Worm (Caenorhabditis elegans) whole organism, L3 larva: ENCODE results near the gene K07F5.14.

ENCODE experiments used
- R02D3.7 ChIP-seq: fragments of 150-350 bp; optimal IDR thresholded peaks from 2 replicates; lab custom pipeline; 2014; ENCODE audit warnings: missing biosample characterization, missing genetic modification characterization
- ZK546.5 ChIP-seq: sonication (generic microtip); optimal IDR thresholded peaks from 2 replicates; lab custom pipeline; 2017; ENCODE audit warnings: missing biosample characterization, missing genetic modification characterization
- aly-2 ChIP-seq: fragments of 150-350 bp; optimal IDR thresholded peaks from 2 replicates; lab custom pipeline; 2014; ENCODE audit warnings: missing biosample characterization, missing genetic modification characterization
- ceh-16 ChIP-seq: sonication (generic microtip); optimal IDR thresholded peaks from 2 replicates; lab custom pipeline; 2017; ENCODE audit warnings: missing biosample characterization, missing genetic modification characterization
- ceh-28 ChIP-seq: fragments of 150-350 bp; optimal IDR thresholded peaks from 2 replicates; lab custom pipeline; 2014; ENCODE audit warnings: missing biosample characterization, missing genetic modification reagents, missing genetic modification characterization
- ceh-9 ChIP-seq: sonication (generic microtip); optimal IDR thresholded peaks from 2 replicates; lab custom pipeline; 2018; ENCODE audit warnings: missing biosample characterization, missing genetic modification characterization
- daf-12 ChIP-seq: fragments of 150-350 bp; optimal IDR thresholded peaks from 2 replicates; lab custom pipeline; 2014; ENCODE audit warnings: missing biosample characterization, missing genetic modification reagents, missing genetic modification characterization
- egl-5 ChIP-seq: fragments of 150-350 bp; optimal IDR thresholded peaks from 2 replicates; lab custom pipeline; 2017; ENCODE audit warnings: missing biosample characterization, missing genetic modification reagents, missing genetic modification characterization, inconsistent platforms
- elt-1 ChIP-seq: fragments of 150-350 bp; optimal IDR thresholded peaks from 2 replicates; lab custom pipeline; 2014; ENCODE audit warnings: missing biosample characterization, missing genetic modification characterization
- elt-2 ChIP-seq: sonication (generic microtip); optimal IDR thresholded peaks from 2 replicates; lab custom pipeline; 2016; ENCODE audit warnings: missing genetic modification reagents, mild to moderate bottlenecking, missing genetic modification characterization, missing compliant biosample characterization
- elt-3 ChIP-seq, 3 experiments: fragments of 150-350 bp in 1 of 3; sonication (generic microtip) in 2 of 3; optimal IDR thresholded peaks; 2 replicates in 2 of 3; 4 replicates in 1 of 3; lab custom pipeline; 2014 to 2017; ENCODE audit warnings: missing biosample characterization in 3 of 3, missing genetic modification characterization in 3 of 3
- fkh-10 ChIP-seq: sonication (generic microtip); optimal IDR thresholded peaks from 2 replicates; lab custom pipeline; 2017; ENCODE audit warnings: missing biosample characterization, missing genetic modification reagents, missing genetic modification characterization
- fkh-2 ChIP-seq: fragments of 150-350 bp; optimal IDR thresholded peaks from 2 replicates; lab custom pipeline; 2014; ENCODE audit warnings: missing biosample characterization, missing genetic modification reagents, missing genetic modification characterization
- fos-1 ChIP-seq: fragments of 150-350 bp; optimal IDR thresholded peaks from 2 replicates; lab custom pipeline; 2014; ENCODE audit warnings: missing biosample characterization, missing genetic modification characterization
- hmg-11 ChIP-seq: sonication (generic microtip); optimal IDR thresholded peaks from 2 replicates; lab custom pipeline; 2016; ENCODE audit warnings: missing genetic modification characterization, missing compliant biosample characterization
- jun-1 ChIP-seq: fragments of 150-350 bp; optimal IDR thresholded peaks from 2 replicates; lab custom pipeline; 2014; ENCODE audit warnings: missing biosample characterization, missing genetic modification reagents, missing genetic modification characterization
- lin-15B ChIP-seq: fragments of 150-350 bp; optimal IDR thresholded peaks from 2 replicates; lab custom pipeline; 2014; ENCODE audit warnings: missing biosample characterization, missing genetic modification characterization
- mdl-1 ChIP-seq: fragments of 150-350 bp; optimal IDR thresholded peaks from 2 replicates; lab custom pipeline; 2014; ENCODE audit warnings: missing biosample characterization, missing genetic modification characterization
- mml-1 ChIP-seq: fragments of 150-350 bp; sonication (generic microtip); optimal IDR thresholded peaks from 3 replicates; lab custom pipeline; 2014; ENCODE audit warnings: missing biosample characterization, missing genetic modification characterization
- nfya-1 ChIP-seq: sonication (generic microtip); optimal IDR thresholded peaks from 2 replicates; lab custom pipeline; 2017; ENCODE audit warnings: missing genetic modification characterization, mild to moderate bottlenecking, missing compliant biosample characterization, antibody characterized with exemption, moderate library complexity; ENCODE audit not compliant: insufficient read depth
- nhr-11 ChIP-seq: fragments of 150-350 bp; optimal IDR thresholded peaks from 2 replicates; lab custom pipeline; 2014; ENCODE audit warnings: missing biosample characterization, missing genetic modification characterization
- nhr-12 ChIP-seq: fragments of 150-350 bp; optimal IDR thresholded peaks from 2 replicates; lab custom pipeline; 2014; ENCODE audit warnings: missing biosample characterization, missing genetic modification characterization
- nhr-237 ChIP-seq: fragments of 150-350 bp; optimal IDR thresholded peaks from 2 replicates; lab custom pipeline; 2014; ENCODE audit warnings: missing biosample characterization, missing genetic modification characterization
- nhr-25 ChIP-seq: sonication (generic microtip); optimal IDR thresholded peaks from 2 replicates; lab custom pipeline; 2017; ENCODE audit warnings: missing biosample characterization, missing genetic modification characterization
- nhr-28 ChIP-seq: fragments of 150-350 bp; optimal IDR thresholded peaks from 2 replicates; lab custom pipeline; 2014; ENCODE audit warnings: missing biosample characterization, missing genetic modification characterization
- nhr-43 ChIP-seq: sonication (generic microtip); optimal IDR thresholded peaks from 2 replicates; lab custom pipeline; 2016; ENCODE audit warnings: mild to moderate bottlenecking, missing genetic modification characterization, missing compliant biosample characterization; ENCODE audit not compliant: poor library complexity, severe bottlenecking
- pha-4 ChIP-seq: fragments of 150-350 bp; optimal IDR thresholded peaks from 2 replicates; lab custom pipeline; 2014; ENCODE audit warnings: missing biosample characterization, missing genetic modification reagents, missing genetic modification characterization
- pqm-1 ChIP-seq: fragments of 150-350 bp; optimal IDR thresholded peaks from 2 replicates; lab custom pipeline; 2017; ENCODE audit warnings: missing biosample characterization, missing genetic modification characterization, inconsistent platforms
- sea-2 ChIP-seq: fragments of 150-350 bp; sonication (generic microtip); optimal IDR thresholded peaks from 4 replicates; lab custom pipeline; 2014; ENCODE audit warnings: missing biosample characterization, missing genetic modification reagents, missing genetic modification characterization
- skn-1 ChIP-seq: fragments of 150-350 bp; optimal IDR thresholded peaks from 2 replicates; lab custom pipeline; 2014; ENCODE audit warnings: missing biosample characterization, missing genetic modification characterization
- snpc-4 ChIP-seq: fragments of 150-350 bp; optimal IDR thresholded peaks from 2 replicates; lab custom pipeline; 2014; ENCODE audit warnings: missing biosample characterization, missing genetic modification characterization
- unc-62 ChIP-seq: fragments of 150-350 bp; sonication (generic microtip); optimal IDR thresholded peaks from 4 replicates; lab custom pipeline; 2014; ENCODE audit warnings: missing biosample characterization, missing genetic modification reagents, missing genetic modification characterization
- zag-1 ChIP-seq: fragments of 150-350 bp; optimal IDR thresholded peaks from 2 replicates; lab custom pipeline; 2014; ENCODE audit warnings: missing biosample characterization, missing genetic modification characterization
- ztf-11 ChIP-seq: fragments of 150-350 bp; optimal IDR thresholded peaks from 2 replicates; lab custom pipeline; 2014; ENCODE audit warnings: missing biosample characterization, missing genetic modification characterization
- ztf-4 ChIP-seq: fragments of 150-350 bp; optimal IDR thresholded peaks from 2 replicates; lab custom pipeline; 2014; ENCODE audit warnings: missing biosample characterization, missing genetic modification characterization

K07F5.14 gene

ce11 chrIV:9848075-9848474 is 13.9 kb upstream of the K07F5.14 start, which contains the start of gene K07F5.7:
Gene K07F5.7, minus strand, starts transcription at chrIV:9848175.
- TF ChIP-seq unc-62 (no peak), ZK546.5 (tag; lab: Kevin White, UChicago) (no peak), nhr-11 (tag; lab: Kevin White, UChicago) (no peak)
- TF ChIP-seq, all 47 proteins: peak for 0

ce11 chrIV:9849624-9850023 is 12.4 kb upstream of the K07F5.14 start, which contains the start of gene K07F5.8:
Gene K07F5.8, minus strand, starts transcription at chrIV:9849724.
- TF ChIP-seq pqm-1 = no peak
- no peak for TF ChIP-seq elt-3 (tag; optimal IDR thresholded peaks at IDR 0.05; lab: Kevin White, UChicago)
- TF ChIP-seq mdl-1 (tag; lab: Kevin White, UChicago) = no peak
- no peak for TF ChIP-seq snpc-4 (tag; lab: Kevin White, UChicago)
- no peak for TF ChIP-seq sea-2 (GFP tag; lab: Kevin White, UChicago)
- no peak for TF ChIP-seq aly-2
- no peak for TF ChIP-seq ceh-9 (tag; lab: Kevin White, UChicago)
- no peak for TF ChIP-seq daf-12 (tag; lab: Kevin White, UChicago)
- no peak for TF ChIP-seq ztf-11 (tag; lab: Kevin White, UChicago)
- TF ChIP-seq nhr-28 = no peak
- TF ChIP-seq pha-4 = no peak
- no peak for TF ChIP-seq nhr-43 (tag; lab: Kevin White, UChicago)
- no peak for TF ChIP-seq mml-1 (tag; lab: Kevin White, UChicago)
- TF ChIP-seq jun-1 (tag; lab: Kevin White, UChicago) = no peak
- no peak for TF ChIP-seq elt-1 (tag; lab: Kevin White, UChicago)

- TF ChIP-seq nhr-12 (tag; lab: Kevin White, UChicago) (no peak), elt-3 (tag; optimal IDR thresholded peaks at IDR 0.05; lab: Kevin White, UChicago) (no peak), fkh-10 (GFP tag; lab: Kevin White, UChicago) (no peak), zag-1 (no peak), fkh-2 (tag; lab: Kevin White, UChicago) (no peak), ztf-4 (tag; lab: Kevin White, UChicago) (no peak), elt-2 (tag; lab: Kevin White, UChicago) (no peak), ceh-9 (tag; lab: Kevin White, UChicago) (no peak), hmg-11 (tag; lab: Kevin White, UChicago) (no peak), aly-2 (no peak), ceh-28 (tag; lab: Kevin White, UChicago) (no peak), fos-1 (no peak), nhr-28 (no peak)
These were observed 11.1 kb upstream of the K07F5.14 start, which contains the start of gene ssp-10 for ce11 chrIV:9850931-9851330. Gene ssp-10, minus strand, starts transcription at chrIV:9851031.

- TF ChIP-seq nhr-237 (tag; lab: Kevin White, UChicago) (no peak), ZK546.5 (tag; lab: Kevin White, UChicago) (no peak), unc-62 (no peak), ceh-28 (tag; lab: Kevin White, UChicago) (no peak)
These were observed 9.8 kb upstream of the K07F5.14 start, which contains the start of gene ssq-1 for ce11 chrIV:9852250-9852649. Gene ssq-1, plus strand, starts transcription at chrIV:9852550.

- no peak for TF ChIP-seq ZK546.5 (tag; lab: Kevin White, UChicago)
- no peak for TF ChIP-seq lin-15B (tag; lab: Kevin White, UChicago)
- no peak for TF ChIP-seq nfya-1 (tag; lab: Kevin White, UChicago)
- TF ChIP-seq nhr-25 (tag; lab: Kevin White, UChicago) = no peak
- TF ChIP-seq skn-1 (tag; lab: Kevin White, UChicago) = no peak
- no peak for TF ChIP-seq ceh-16 (tag; lab: Kevin White, UChicago)
- no peak for TF ChIP-seq mml-1 (tag; lab: Kevin White, UChicago)
- TF ChIP-seq ztf-4 (tag; lab: Kevin White, UChicago) = no peak
- no peak for TF ChIP-seq R02D3.7
- TF ChIP-seq egl-5 (tag; lab: Kevin White, UChicago) = no peak
- no peak for TF ChIP-seq unc-62
These were observed 9.1 kb upstream of the K07F5.14 start for ce11 chrIV:9852818-9853466.
